Fruit fly (Drosophila melanogaster) whole organism, prepupa: ENCODE data around the gene mad2.
A peak's percentile ranks its signal among the peaks of the same experiment; 100 is the strongest.

Experiments used
- Blimp-1 ChIP-seq: fragments of 200-800 bp; sonication (Bioruptor generic); optimal IDR thresholded peaks from 3 replicates; lab custom pipeline; 2017; ENCODE audit warnings: missing biosample characterization, missing genetic modification characterization, mild to moderate bottlenecking, moderate library complexity, missing genetic modification reagents
- CG10631 ChIP-seq: fragments of 200-800 bp; sonication (Bioruptor generic); optimal IDR thresholded peaks from 2 replicates; lab custom pipeline; 2016; ENCODE audit warnings: missing biosample characterization, missing genetic modification characterization
- CG10669 ChIP-seq: fragments of 200-800 bp; sonication (Bioruptor generic); optimal IDR thresholded peaks from 3 replicates; lab custom pipeline; 2018; ENCODE audit warnings: missing biosample characterization, mild to moderate bottlenecking, missing genetic modification characterization, moderate library complexity
- CG11294 ChIP-seq: fragments of 200-800 bp; sonication (Bioruptor generic); IDR thresholded peaks from 2 replicates; pipeline ENCODE4 v1.3.6; 2022; ENCODE audit warnings: missing biosample characterization, missing genetic modification characterization
- CG11762 ChIP-seq: fragments of 200-800 bp; sonication (Bioruptor generic); optimal IDR thresholded peaks from 3 replicates; lab custom pipeline; 2016; ENCODE audit warnings: missing biosample characterization, missing genetic modification characterization; ENCODE audit not compliant: insufficient read depth
- CG15336 ChIP-seq: fragments of 200-800 bp; sonication (Bioruptor generic); IDR thresholded peaks from 2 replicates; pipeline ENCODE4 v1.3.6; 2022; ENCODE audit warnings: missing biosample characterization, missing genetic modification characterization
- CG1621 ChIP-seq: fragments of 200-800 bp; sonication (Bioruptor generic); optimal IDR thresholded peaks from 3 replicates; lab custom pipeline; 2018; ENCODE audit warnings: missing biosample characterization, mild to moderate bottlenecking, missing genetic modification characterization
- CG31627 ChIP-seq: fragments of 200-800 bp; sonication (Bioruptor generic); optimal IDR thresholded peaks from 3 replicates; lab custom pipeline; 2016; ENCODE audit warnings: missing biosample characterization, missing genetic modification characterization
- CG32006 ChIP-seq: fragments of 200-800 bp; sonication (Bioruptor generic); optimal IDR thresholded peaks from 3 replicates; lab custom pipeline; 2017; ENCODE audit warnings: missing biosample characterization, mild to moderate bottlenecking, missing genetic modification characterization
- CG34406 ChIP-seq: fragments of 200-800 bp; sonication (Bioruptor generic); optimal IDR thresholded peaks from 3 replicates; lab custom pipeline; 2016; ENCODE audit warnings: missing biosample characterization, missing genetic modification characterization
- CG3919 ChIP-seq: fragments of 200-800 bp; sonication (Bioruptor generic); optimal IDR thresholded peaks from 3 replicates; lab custom pipeline; 2016; ENCODE audit warnings: missing biosample characterization, missing genetic modification characterization
- CG4318 ChIP-seq: fragments of 200-800 bp; sonication (Bioruptor generic); optimal IDR thresholded peaks from 3 replicates; lab custom pipeline; 2017; ENCODE audit warnings: missing biosample characterization, mild to moderate bottlenecking, missing genetic modification characterization
- CG6163 ChIP-seq: fragments of 200-800 bp; sonication (Bioruptor generic); IDR thresholded peaks from 3 replicates; pipeline ENCODE4 v1.3.6; 2022; ENCODE audit warnings: missing biosample characterization, missing genetic modification characterization
- CG6792 ChIP-seq: fragments of 200-800 bp; sonication (Bioruptor generic); optimal IDR thresholded peaks from 3 replicates; lab custom pipeline; 2016; ENCODE audit warnings: missing biosample characterization, missing genetic modification characterization
- CG6854 ChIP-seq: fragments of 200-800 bp; sonication (Bioruptor generic); optimal IDR thresholded peaks from 2 replicates; lab custom pipeline; 2017; ENCODE audit warnings: missing biosample characterization, mild to moderate bottlenecking, missing genetic modification characterization
- CG7368 ChIP-seq: fragments of 200-800 bp; sonication (Bioruptor generic); optimal IDR thresholded peaks from 3 replicates; lab custom pipeline; 2016; ENCODE audit warnings: missing biosample characterization, missing genetic modification characterization
- CG8119 ChIP-seq: fragments of 200-800 bp; sonication (Bioruptor generic); IDR thresholded peaks from 3 replicates; pipeline ENCODE4 v1.3.6; 2022; ENCODE audit warnings: missing biosample characterization, missing genetic modification characterization
- CG8319 ChIP-seq: fragments of 200-800 bp; sonication (Bioruptor generic); optimal IDR thresholded peaks from 3 replicates; lab custom pipeline; 2016; ENCODE audit warnings: missing biosample characterization, missing genetic modification characterization
- CG8632 ChIP-seq: fragments of 200-800 bp; sonication (Bioruptor generic); optimal IDR thresholded peaks from 3 replicates; lab custom pipeline; 2016; ENCODE audit warnings: missing biosample characterization, missing genetic modification characterization
- CG9139 ChIP-seq: fragments of 200-800 bp; sonication (Bioruptor generic); optimal IDR thresholded peaks from 3 replicates; lab custom pipeline; 2017; ENCODE audit warnings: missing biosample characterization, mild to moderate bottlenecking, missing genetic modification characterization
- Eip78C ChIP-seq: fragments of 200-800 bp; sonication (Bioruptor generic); peaks from one replicate; lab custom pipeline; 2016; ENCODE audit warnings: missing biosample characterization, missing genetic modification characterization
- Ets21C ChIP-seq: fragments of 200-800 bp; sonication (Bioruptor generic); optimal IDR thresholded peaks from 3 replicates; lab custom pipeline; 2016; ENCODE audit warnings: missing biosample characterization, missing genetic modification characterization
- Ets96B ChIP-seq: fragments of 200-800 bp; optimal IDR thresholded peaks from 2 replicates; lab custom pipeline; 2019; ENCODE audit warnings: missing biosample characterization, mild to moderate bottlenecking, missing genetic modification characterization, moderate library complexity
- Gug ChIP-seq: fragments of 200-800 bp; sonication (Bioruptor generic); IDR thresholded peaks from 2 replicates; pipeline ENCODE4 v1.3.6; 2022; ENCODE audit warnings: missing biosample characterization, missing genetic modification characterization
- Hr38 ChIP-seq: sonication (Bioruptor generic); optimal IDR thresholded peaks from 2 replicates; lab custom pipeline; 2016; ENCODE audit warnings: missing biosample characterization, missing genetic modification characterization
- Hr39 ChIP-seq: fragments of 200-800 bp; sonication (Bioruptor generic); optimal IDR thresholded peaks from 2 replicates; lab custom pipeline; 2016; ENCODE audit warnings: missing biosample characterization, missing genetic modification characterization
- Hr4 ChIP-seq: fragments of 200-800 bp; sonication (Bioruptor generic); optimal IDR thresholded peaks from 3 replicates; lab custom pipeline; 2016; ENCODE audit warnings: missing biosample characterization, missing genetic modification characterization
- Met ChIP-seq: fragments of 200-800 bp; sonication (Bioruptor generic); optimal IDR thresholded peaks from 3 replicates; lab custom pipeline; 2016; ENCODE audit warnings: missing biosample characterization, missing genetic modification characterization
- OdsH ChIP-seq: fragments of 200-800 bp; sonication (Bioruptor generic); optimal IDR thresholded peaks from 3 replicates; lab custom pipeline; 2016; ENCODE audit warnings: missing biosample characterization, missing genetic modification characterization
- Sox102F ChIP-seq: fragments of 200-800 bp; sonication (Bioruptor generic); optimal IDR thresholded peaks from 2 replicates; lab custom pipeline; 2016; ENCODE audit warnings: missing biosample characterization, mild to moderate bottlenecking, missing genetic modification characterization
- Sox14 ChIP-seq: fragments of 200-800 bp; sonication (Bioruptor generic); optimal IDR thresholded peaks from 3 replicates; lab custom pipeline; 2016; ENCODE audit warnings: missing biosample characterization, missing genetic modification characterization
- achi ChIP-seq: fragments of 200-800 bp; sonication (Bioruptor generic); optimal IDR thresholded peaks from 3 replicates; lab custom pipeline; 2016; ENCODE audit warnings: missing biosample characterization, missing genetic modification characterization
- acj6 ChIP-seq: fragments of 200-800 bp; sonication (Bioruptor generic); optimal IDR thresholded peaks from 3 replicates; lab custom pipeline; 2016; ENCODE audit warnings: missing biosample characterization, missing genetic modification characterization
- cyc ChIP-seq: fragments of 200-800 bp; sonication (Bioruptor generic); optimal IDR thresholded peaks from 3 replicates; lab custom pipeline; 2016; ENCODE audit warnings: missing biosample characterization, missing genetic modification characterization
- dsx ChIP-seq: fragments of 200-800 bp; optimal IDR thresholded peaks from 3 replicates; lab custom pipeline; 2019; ENCODE audit warnings: missing biosample characterization, mild to moderate bottlenecking, missing genetic modification characterization, moderate library complexity; ENCODE audit not compliant: poor library complexity, severe bottlenecking
- eg ChIP-seq: fragments of 200-800 bp; sonication (Bioruptor generic); IDR thresholded peaks from 3 replicates; pipeline ENCODE4 v1.3.6; 2022; ENCODE audit warnings: missing biosample characterization, missing genetic modification characterization
- fd59A ChIP-seq: fragments of 200-800 bp; sonication (Bioruptor generic); optimal IDR thresholded peaks from 2 replicates; lab custom pipeline; 2017; ENCODE audit warnings: missing biosample characterization, mild to moderate bottlenecking, missing genetic modification characterization, missing genetic modification reagents
- fd85E ChIP-seq: fragments of 200-800 bp; sonication (Bioruptor generic); optimal IDR thresholded peaks from 3 replicates; lab custom pipeline; 2016; ENCODE audit warnings: missing biosample characterization, missing genetic modification characterization
- lz ChIP-seq: fragments of 200-800 bp; sonication (Bioruptor generic); optimal IDR thresholded peaks from 3 replicates; lab custom pipeline; 2016; ENCODE audit warnings: missing biosample characterization, missing genetic modification characterization
- net ChIP-seq: fragments of 200-800 bp; sonication (Bioruptor generic); optimal IDR thresholded peaks from 3 replicates; lab custom pipeline; 2016; ENCODE audit warnings: missing biosample characterization, missing genetic modification characterization
- salr ChIP-seq, 2 experiments: fragments of 200-800 bp; sonication (Bioruptor generic); optimal IDR thresholded peaks; 3 replicates each; lab custom pipeline; 2016 to 2018; ENCODE audit warnings: missing biosample characterization in 2 of 2, missing genetic modification characterization in 2 of 2, mild to moderate bottlenecking in 1 of 2
- spab ChIP-seq: fragments of 200-800 bp; sonication (Bioruptor generic); optimal IDR thresholded peaks from 2 replicates; lab custom pipeline; 2017; ENCODE audit warnings: missing biosample characterization, mild to moderate bottlenecking, missing genetic modification characterization, missing genetic modification reagents
- ss ChIP-seq, 2 experiments: fragments of 200-800 bp; sonication (Bioruptor generic); optimal IDR thresholded peaks; 2 replicates in 1 of 2; 3 replicates in 1 of 2; lab custom pipeline; 2017 to 2018; ENCODE audit warnings: mild to moderate bottlenecking in 2 of 2, missing biosample characterization in 2 of 2, missing genetic modification characterization in 2 of 2, moderate library complexity in 1 of 2
- svp ChIP-seq: fragments of 200-800 bp; sonication (Bioruptor generic); peaks from one replicate; lab custom pipeline; 2016; ENCODE audit warnings: missing biosample characterization, missing genetic modification characterization
- topi ChIP-seq: fragments of 200-800 bp; sonication (Bioruptor generic); optimal IDR thresholded peaks from 3 replicates; lab custom pipeline; 2016; ENCODE audit warnings: missing biosample characterization, missing genetic modification characterization

Gene mad2

DNA sequence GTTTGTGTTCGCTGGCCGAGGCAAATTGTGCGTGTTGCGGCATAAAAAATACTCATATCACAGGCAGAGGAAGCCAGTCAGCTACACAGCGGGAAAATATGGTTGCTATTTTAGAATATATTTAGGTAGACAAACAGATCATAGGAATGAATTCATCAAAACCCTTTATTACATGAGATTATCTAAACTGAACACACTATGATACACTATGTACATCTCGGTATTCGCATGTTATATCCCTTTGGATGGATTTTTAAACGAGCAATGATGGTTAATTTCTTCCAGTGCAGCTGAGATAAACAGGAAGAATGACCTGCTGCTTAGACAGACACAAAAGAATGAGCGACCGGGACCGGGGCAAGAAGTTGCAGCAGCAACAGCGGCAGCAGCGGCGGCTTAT is 44.0 kb upstream of the mad2 start (continued):
- peak; percentile 25 to 52 for TF ChIP-seq ss (GFP tag; optimal IDR thresholded peaks at IDR 0.05; lab: Kevin White, UChicago)
- TF ChIP-seq CG34406 (GFP tag; lab: Kevin White, UChicago): no peak
- TF ChIP-seq Sox14 (GFP tag; lab: Kevin White, UChicago): peak; percentile 29
- TF ChIP-seq acj6 (GFP tag; lab: Kevin White, UChicago): no peak
- no peak for TF ChIP-seq CG31627 (GFP tag; lab: Kevin White, UChicago)
- peak; percentile 8 for TF ChIP-seq CG6792 (GFP tag; lab: Kevin White, UChicago)
- TF ChIP-seq CG6163 (GFP tag; lab: Robert Waterston, UW): no peak
- TF ChIP-seq Hr4 (GFP tag; lab: Kevin White, UChicago): no peak
- TF ChIP-seq dsx: peak; percentile 41
- peak; percentile 3 for TF ChIP-seq CG32006 (GFP tag; lab: Kevin White, UChicago)
- TF ChIP-seq Ets21C (GFP tag; lab: Kevin White, UChicago): no peak
- peak; percentile 26 for TF ChIP-seq Hr39 (GFP tag; lab: Kevin White, UChicago)
- no peak for TF ChIP-seq Blimp-1 (GFP tag; lab: Kevin White, UChicago)
- TF ChIP-seq Met: peak; percentile 37
- TF ChIP-seq fd59A (GFP tag; lab: Kevin White, UChicago): peak; percentile 12
- no peak for TF ChIP-seq CG7368
- no peak for TF ChIP-seq CG4318 (GFP tag; lab: Kevin White, UChicago)
- no peak for TF ChIP-seq fd85E (GFP tag; lab: Kevin White, UChicago)
- no peak for TF ChIP-seq Sox102F
- no peak for TF ChIP-seq eg
- TF ChIP-seq CG3919 (GFP tag; lab: Kevin White, UChicago): peak; percentile 26
- no peak for TF ChIP-seq cyc (GFP tag; lab: Kevin White, UChicago)
- peak; percentile 56 for TF ChIP-seq Ets96B (tag; lab: Kevin White, UChicago)
- no peak for TF ChIP-seq Gug (GFP tag; lab: Robert Waterston, UW)
- no peak for TF ChIP-seq Hr38

DNA sequence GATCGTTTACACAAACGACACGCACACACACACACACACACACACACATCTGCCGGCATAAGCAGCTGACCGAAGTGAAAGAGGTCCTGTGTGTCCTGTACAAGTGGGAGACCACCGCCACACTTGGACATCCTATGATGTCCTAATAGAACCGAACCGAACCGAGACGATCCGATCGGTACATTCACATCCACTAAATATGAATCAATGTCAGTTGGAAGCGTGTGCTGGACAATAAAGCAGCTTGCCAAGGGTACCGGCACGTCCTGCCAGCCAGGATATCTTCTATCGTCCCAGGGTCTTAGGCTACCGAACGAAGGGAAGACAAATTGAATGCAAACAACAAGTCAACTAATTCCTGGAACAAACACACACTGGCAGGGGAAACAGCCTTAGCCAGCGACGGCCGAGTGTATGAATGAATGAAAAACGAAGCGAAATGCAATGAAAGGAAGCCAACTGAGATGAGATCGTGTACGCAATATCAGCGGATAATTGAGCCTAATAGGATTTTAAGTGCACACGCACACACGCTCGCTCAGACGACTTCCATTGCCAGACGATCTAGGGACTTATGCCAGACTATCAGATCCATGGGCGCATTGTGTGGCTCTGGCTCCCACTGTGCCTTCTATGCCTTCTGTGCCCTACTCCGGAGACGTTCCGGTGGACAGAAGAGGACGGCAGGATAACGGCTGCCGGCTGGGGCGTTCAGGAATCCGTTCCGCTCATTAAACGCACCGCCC is 43.4 kb upstream of the mad2 start:
- TF ChIP-seq lz: no peak
- no peak for TF ChIP-seq svp (GFP tag; lab: Kevin White, UChicago)
- no peak for TF ChIP-seq salr (GFP tag; optimal IDR thresholded peaks at IDR 0.05; lab: Kevin White, UChicago)
- TF ChIP-seq Sox102F: no peak
- no peak for TF ChIP-seq CG15336 (GFP tag; lab: Robert Waterston, UW)
- TF ChIP-seq cyc (GFP tag; lab: Kevin White, UChicago): no peak
- TF ChIP-seq CG34406 (GFP tag; lab: Kevin White, UChicago): no peak
- TF ChIP-seq CG11762 (GFP tag; lab: Kevin White, UChicago): no peak
- no peak for TF ChIP-seq OdsH (GFP tag; lab: Kevin White, UChicago)
- TF ChIP-seq CG10669 (GFP tag; lab: Kevin White, UChicago): no peak
- no peak for TF ChIP-seq CG1621
- TF ChIP-seq eg: no peak
- TF ChIP-seq ss (GFP tag; optimal IDR thresholded peaks at IDR 0.05; lab: Kevin White, UChicago): no peak
- TF ChIP-seq Gug (GFP tag; lab: Robert Waterston, UW): no peak

dm6 chr3L:5855098-5855497 is 42.2 kb upstream of the mad2 start:
- TF ChIP-seq CG8319 (GFP tag; lab: Kevin White, UChicago) (no peak), CG8632 (GFP tag; lab: Kevin White, UChicago) (no peak), Blimp-1 (GFP tag; lab: Kevin White, UChicago) (no peak), CG3919 (GFP tag; lab: Kevin White, UChicago) (peak; percentile 7), Hr4 (GFP tag; lab: Kevin White, UChicago) (peak; percentile 4), lz (no peak), CG8119 (GFP tag; lab: Robert Waterston, UW) (peak; percentile 38; the same call in 2 of the 3 replicates), CG6163 (GFP tag; lab: Robert Waterston, UW) (no peak), CG9139 (no peak), acj6 (GFP tag; lab: Kevin White, UChicago) (no peak), CG7368 (no peak), topi (GFP tag; lab: Kevin White, UChicago) (no peak), CG10631 (GFP tag; lab: Kevin White, UChicago) (peak; percentile 5), CG31627 (GFP tag; lab: Kevin White, UChicago) (no peak), Eip78C (GFP tag; lab: Kevin White, UChicago) (peak; percentile 57), fd59A (GFP tag; lab: Kevin White, UChicago) (no peak), Ets96B (tag; lab: Kevin White, UChicago) (no peak), Met (no peak), spab (no peak), achi (GFP tag; lab: Kevin White, UChicago) (no peak), CG11294 (GFP tag; lab: Robert Waterston, UW) (no peak), CG32006 (GFP tag; lab: Kevin White, UChicago) (peak; percentile 39), CG11762 (GFP tag; lab: Kevin White, UChicago) (no peak), CG6792 (GFP tag; lab: Kevin White, UChicago) (no peak), CG10669 (GFP tag; lab: Kevin White, UChicago) (no peak), net (GFP tag; lab: Kevin White, UChicago) (no peak), CG6854 (no peak), CG15336 (GFP tag; lab: Robert Waterston, UW) (peak; percentile 56)
